Worm (Caenorhabditis elegans) whole organism, young adult: ENCODE data around the gene ndab-2.

Experiments
- B0019.2 ChIP-seq: fragments of 200-800 bp; sonication (Bioruptor generic); conservative IDR thresholded peaks from 2 replicates; pipeline ENCODE4 v1.3.6; 2022; ENCODE audit warnings: missing genetic modification reagents, missing genetic modification characterization, missing compliant biosample characterization
- B0035.1 ChIP-seq: sonication (generic microtip); optimal IDR thresholded peaks from 2 replicates; lab custom pipeline; 2016; ENCODE audit warnings: missing genetic modification characterization, mild to moderate bottlenecking, missing compliant biosample characterization, missing genotype, missing genetic modification reagents
- C17E4.6 ChIP-seq: fragments of 200-800 bp; sonication (Bioruptor generic); IDR thresholded peaks from 2 replicates; pipeline ENCODE4 v1.3.6; 2022; ENCODE audit warnings: missing genetic modification reagents, missing genetic modification characterization, missing compliant biosample characterization
- F22D6.2 ChIP-seq: sonication (generic microtip); optimal IDR thresholded peaks from 2 replicates; lab custom pipeline; 2016; ENCODE audit warnings: mild to moderate bottlenecking, missing genetic modification characterization, missing compliant biosample characterization
- F49E8.2 ChIP-seq: sonication (generic microtip); optimal IDR thresholded peaks from 3 replicates; lab custom pipeline; 2017; ENCODE audit warnings: missing genetic modification characterization, mild to moderate bottlenecking, missing compliant biosample characterization, antibody characterized with exemption, moderate library complexity; ENCODE audit not compliant: insufficient read depth
- F52B5.7 ChIP-seq: sonication (generic microtip); optimal IDR thresholded peaks from 2 replicates; lab custom pipeline; 2016; ENCODE audit warnings: mild to moderate bottlenecking, missing genetic modification characterization, missing compliant biosample characterization
- K11D2.4 ChIP-seq: fragments of 200-800 bp; sonication (Bioruptor generic); IDR thresholded peaks from 2 replicates; pipeline ENCODE4 v1.3.6; 2022; ENCODE audit warnings: missing genetic modification reagents, missing genetic modification characterization, missing compliant biosample characterization
- Y56A3A.18 ChIP-seq: fragments of 200-800 bp; sonication (Bioruptor generic); IDR thresholded peaks from 2 replicates; pipeline ENCODE4 v1.3.6; 2022; ENCODE audit warnings: missing genetic modification reagents, missing genetic modification characterization, missing compliant biosample characterization
- akir-1 ChIP-seq: fragments of 200-800 bp; sonication (Bioruptor generic); optimal IDR thresholded peaks from 2 replicates; lab custom pipeline; 2018; ENCODE audit warnings: mild to moderate bottlenecking, missing genetic modification characterization, moderate library complexity, missing compliant biosample characterization
- aptf-2 ChIP-seq: fragments of 200-800 bp; sonication (Bioruptor generic); conservative IDR thresholded peaks from 2 replicates; pipeline ENCODE4 v1.3.6; 2022; ENCODE audit warnings: missing genetic modification reagents, missing genetic modification characterization, missing compliant biosample characterization
- athp-1 ChIP-seq: sonication (generic microtip); optimal IDR thresholded peaks from 2 replicates; lab custom pipeline; 2017; ENCODE audit warnings: mild to moderate bottlenecking, missing genetic modification characterization, missing compliant biosample characterization
- attf-3 ChIP-seq: fragments of 200-800 bp; sonication (Bioruptor generic); conservative IDR thresholded peaks from 2 replicates; pipeline ENCODE4 v1.3.6; 2022; ENCODE audit warnings: missing genetic modification reagents, missing genetic modification characterization, missing compliant biosample characterization
- attf-6 ChIP-seq: fragments of 200-800 bp; sonication (Bioruptor generic); IDR thresholded peaks from 2 replicates; pipeline ENCODE4 v1.3.6; 2022; ENCODE audit warnings: missing genetic modification reagents, missing genetic modification characterization, missing compliant biosample characterization
- cebp-2 ChIP-seq: fragments of 200-800 bp; sonication (Bioruptor generic); IDR thresholded peaks from 2 replicates; pipeline ENCODE4 v1.3.6; 2022; ENCODE audit warnings: missing genetic modification characterization, missing compliant biosample characterization
- ceh-100 ChIP-seq: fragments of 200-800 bp; sonication (Bioruptor generic); IDR thresholded peaks from 2 replicates; pipeline ENCODE4 v1.3.6; 2022; ENCODE audit warnings: missing genetic modification reagents, missing genetic modification characterization, missing compliant biosample characterization
- ceh-91 ChIP-seq: fragments of 200-800 bp; sonication (Bioruptor generic); IDR thresholded peaks from 2 replicates; pipeline ENCODE4 v1.3.6; 2022; ENCODE audit warnings: missing genetic modification reagents, missing genetic modification characterization, missing compliant biosample characterization
- chd-7 ChIP-seq: sonication (generic microtip); optimal IDR thresholded peaks from 2 replicates; lab custom pipeline; 2016; ENCODE audit warnings: mild to moderate bottlenecking, missing genetic modification characterization, moderate library complexity, missing compliant biosample characterization
- die-1 ChIP-seq: sonication (generic microtip); optimal IDR thresholded peaks from 2 replicates; lab custom pipeline; 2016; ENCODE audit warnings: missing genotype, mild to moderate bottlenecking, missing genetic modification characterization, missing compliant biosample characterization
- egl-44 ChIP-seq: fragments of 200-800 bp; sonication (Bioruptor generic); IDR thresholded peaks from 2 replicates; pipeline ENCODE4 v1.3.6; 2022; ENCODE audit warnings: missing genetic modification reagents, missing genetic modification characterization, missing compliant biosample characterization
- ets-4 ChIP-seq: fragments of 200-800 bp; sonication (Bioruptor generic); optimal IDR thresholded peaks from 2 replicates; lab custom pipeline; 2018; ENCODE audit warnings: mild to moderate bottlenecking, missing genetic modification characterization, missing compliant biosample characterization
- him-1 ChIP-seq: sonication (generic microtip); optimal IDR thresholded peaks from 2 replicates; lab custom pipeline; 2016; ENCODE audit warnings: missing genotype, missing genetic modification reagents, missing genetic modification characterization, missing compliant biosample characterization
- hlh-12 ChIP-seq: sonication (generic microtip); optimal IDR thresholded peaks from 2 replicates; lab custom pipeline; 2016; ENCODE audit warnings: missing genetic modification characterization, missing compliant biosample characterization
- hmg-1.2 ChIP-seq: fragments of 200-800 bp; sonication (Bioruptor generic); IDR thresholded peaks from 2 replicates; pipeline ENCODE4 v1.3.6; 2022; ENCODE audit warnings: missing genetic modification reagents, missing genetic modification characterization, missing compliant biosample characterization
- hrde-1 ChIP-seq: sonication (generic microtip); optimal IDR thresholded peaks from 2 replicates; lab custom pipeline; 2016; ENCODE audit warnings: missing genetic modification characterization, mild to moderate bottlenecking, missing compliant biosample characterization, moderate library complexity, missing genotype, missing genetic modification reagents, borderline replicate concordance
- lin-35 ChIP-seq, 3 experiments: fragments of 150-350 bp in 2 of 3; sonication (generic microtip) in 1 of 3; optimal IDR thresholded peaks; 2 replicates each; lab custom pipeline; 2014 to 2018; ENCODE audit warnings: missing biosample characterization in 3 of 3, missing genetic modification characterization in 3 of 3, missing genetic modification reagents in 3 of 3
- lin-54 ChIP-seq: fragments of 200-800 bp; sonication (Bioruptor generic); optimal IDR thresholded peaks from 2 replicates; lab custom pipeline; 2018; ENCODE audit warnings: mild to moderate bottlenecking, missing genetic modification characterization, missing compliant biosample characterization
- lir-1 ChIP-seq: fragments of 200-800 bp; sonication (Bioruptor generic); conservative IDR thresholded peaks from 2 replicates; pipeline ENCODE4 v1.3.6; 2022; ENCODE audit warnings: missing genetic modification reagents, missing genetic modification characterization, missing compliant biosample characterization
- lsy-27 ChIP-seq: sonication (generic microtip); optimal IDR thresholded peaks from 2 replicates; lab custom pipeline; 2017; ENCODE audit warnings: missing genetic modification characterization, mild to moderate bottlenecking, missing compliant biosample characterization, antibody characterized with exemption, missing genotype, borderline replicate concordance; ENCODE audit not compliant: insufficient read depth
- mel-28 ChIP-seq: sonication (generic microtip); optimal IDR thresholded peaks from 2 replicates; lab custom pipeline; 2016; ENCODE audit warnings: borderline replicate concordance, mild to moderate bottlenecking, missing genetic modification characterization, missing compliant biosample characterization
- mxl-1 ChIP-seq: sonication (generic microtip); optimal IDR thresholded peaks from 2 replicates; lab custom pipeline; 2016; ENCODE audit warnings: missing genetic modification characterization, missing compliant biosample characterization
- nfya-1 ChIP-seq: sonication (generic microtip); optimal IDR thresholded peaks from 2 replicates; lab custom pipeline; 2017; ENCODE audit warnings: antibody characterized with exemption, missing compliant biosample characterization, missing genetic modification characterization, borderline replicate concordance; ENCODE audit not compliant: insufficient read depth
- nfyb-1 ChIP-seq: fragments of 200-800 bp; sonication (Bioruptor generic); IDR thresholded peaks from 2 replicates; pipeline ENCODE4 v1.3.6; 2022; ENCODE audit warnings: missing genetic modification reagents, missing genetic modification characterization, missing compliant biosample characterization
- nhr-179 ChIP-seq: sonication (generic microtip); optimal IDR thresholded peaks from 2 replicates; lab custom pipeline; 2016; ENCODE audit warnings: mild to moderate bottlenecking, missing genetic modification characterization, missing compliant biosample characterization
- nhr-27 ChIP-seq: fragments of 200-800 bp; sonication (Bioruptor generic); optimal IDR thresholded peaks from 2 replicates; lab custom pipeline; 2018; ENCODE audit warnings: mild to moderate bottlenecking, missing genetic modification characterization, moderate library complexity, missing compliant biosample characterization
- rcor-1 ChIP-seq: fragments of 200-800 bp; sonication (Bioruptor generic); IDR thresholded peaks from 2 replicates; pipeline ENCODE4 v1.3.6; 2022; ENCODE audit warnings: missing genetic modification reagents, missing genetic modification characterization, missing compliant biosample characterization
- repo-1 ChIP-seq: sonication (generic microtip); optimal IDR thresholded peaks from 2 replicates; lab custom pipeline; 2017; ENCODE audit warnings: mild to moderate bottlenecking, missing genetic modification characterization, missing compliant biosample characterization
- sea-2 ChIP-seq: fragments of 200-800 bp; sonication (Bioruptor generic); IDR thresholded peaks from 2 replicates; pipeline ENCODE4 v1.3.6; 2022; ENCODE audit warnings: missing genetic modification characterization, missing compliant biosample characterization
- snpc-1.1 ChIP-seq: sonication (generic microtip); optimal IDR thresholded peaks from 2 replicates; lab custom pipeline; 2017; ENCODE audit warnings: missing genetic modification characterization, mild to moderate bottlenecking, missing compliant biosample characterization, antibody characterized with exemption, moderate library complexity, missing genotype, missing genetic modification reagents; ENCODE audit not compliant: insufficient read depth
- sptf-2 ChIP-seq: fragments of 200-800 bp; sonication (Bioruptor generic); optimal IDR thresholded peaks from 2 replicates; lab custom pipeline; 2018; ENCODE audit warnings: mild to moderate bottlenecking, missing genetic modification characterization, missing compliant biosample characterization
- unc-62 ChIP-seq: fragments of 150-350 bp; optimal IDR thresholded peaks from 2 replicates; lab custom pipeline; 2014; ENCODE audit warnings: missing biosample characterization, missing genetic modification reagents, missing genetic modification characterization
- zim-3 ChIP-seq: sonication (generic microtip); optimal IDR thresholded peaks from 2 replicates; lab custom pipeline; 2017; ENCODE audit warnings: mild to moderate bottlenecking, missing genetic modification characterization, moderate library complexity, missing compliant biosample characterization
- ztf-26 ChIP-seq: sonication (generic microtip); optimal IDR thresholded peaks from 2 replicates; lab custom pipeline; 2017; ENCODE audit warnings: missing genetic modification characterization, missing compliant biosample characterization
- ztf-28 ChIP-seq: fragments of 200-800 bp; sonication (Bioruptor generic); IDR thresholded peaks from 2 replicates; pipeline ENCODE4 v1.3.6; 2022; ENCODE audit warnings: missing genetic modification reagents, missing genetic modification characterization, missing compliant biosample characterization

Gene ndab-2

DNA sequence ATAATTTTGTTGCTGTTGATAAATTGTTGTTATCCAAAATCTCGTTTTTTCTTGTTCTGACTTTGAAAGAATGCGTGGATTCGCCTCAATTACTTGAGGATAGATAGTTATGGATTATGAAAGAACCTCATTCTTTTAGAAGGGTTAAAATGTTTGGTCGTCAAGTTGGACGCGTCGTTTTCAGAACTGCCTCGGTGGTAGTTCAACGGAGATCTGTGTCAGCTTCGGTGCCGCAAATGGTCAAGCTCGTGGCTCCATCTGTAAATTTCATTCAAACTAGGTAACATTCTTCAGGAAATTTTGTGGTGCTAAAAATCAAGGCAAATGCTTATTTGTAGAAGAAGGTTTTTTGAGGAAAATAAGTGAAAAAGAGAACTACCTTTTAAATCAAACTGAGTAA lies at the start of gene ndab-2 (continued):
- TF ChIP-seq ztf-26 (no peak), die-1 (tag; lab: Kevin White, UChicago) (no peak), lin-35 (GFP tag; optimal IDR thresholded peaks at IDR 0.05; lab: Kevin White, UChicago) (no peak), athp-1 (peak; percentile 38), hrde-1 (tag; lab: Kevin White, UChicago) (peak; percentile 71), ceh-100 (GFP tag; lab: Robert Waterston, UW) (peak; percentile 59; the same call in 1 of the 2 replicates), B0035.1 (tag; lab: Kevin White, UChicago) (no peak), repo-1 (peak; percentile 52), nhr-179 (tag; lab: Kevin White, UChicago) (no peak), aptf-2 (GFP tag; lab: Robert Waterston, UW) (no peak), F22D6.2 (tag; lab: Kevin White, UChicago) (no peak), zim-3 (tag; lab: Kevin White, UChicago) (no peak), hlh-12 (tag; lab: Kevin White, UChicago) (no peak), egl-44 (GFP tag; lab: Robert Waterston, UW) (peak; percentile 41; the same call in 1 of the 2 replicates), snpc-1.1 (tag; lab: Kevin White, UChicago) (no peak), ztf-28 (GFP tag; lab: Robert Waterston, UW) (no peak), mel-28 (no peak), K11D2.4 (GFP tag; lab: Robert Waterston, UW) (no peak), mxl-1 (no peak), nfyb-1 (0 out of 2 replicates have a peak, but pooled peaks have one; percentile 43), attf-6 (GFP tag; lab: Robert Waterston, UW) (peak; percentile 79), sea-2 (no peak), Y56A3A.18 (peak; percentile 75), ets-4 (no peak), nfya-1 (tag; lab: Kevin White, UChicago) (no peak), C17E4.6 (GFP tag; lab: Robert Waterston, UW) (no peak), cebp-2 (no peak), akir-1 (GFP tag; lab: Kevin White, UChicago) (no peak), sptf-2 (GFP tag; lab: Kevin White, UChicago) (no peak)
- TF ChIP-seq, all 124 proteins: peak for 36

DNA sequence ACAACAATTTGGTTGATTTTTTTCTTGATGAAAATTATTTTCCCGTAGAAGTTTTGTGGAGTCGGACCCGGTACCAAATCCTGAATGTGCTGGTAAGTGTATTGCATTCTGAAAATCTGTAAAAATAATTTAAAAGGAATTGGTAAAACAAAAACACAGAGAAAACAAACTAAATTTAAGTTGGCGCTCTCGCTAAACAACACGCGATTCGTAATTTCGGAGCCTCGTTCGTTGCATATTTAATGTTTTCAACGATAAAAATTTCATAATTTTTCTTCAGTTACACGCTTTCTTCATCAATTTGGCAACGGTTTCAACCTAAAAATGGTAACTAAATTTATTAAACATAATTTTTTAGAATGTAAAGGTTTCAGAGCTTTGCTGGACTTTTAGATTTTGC lies 47.0 kb upstream of the ndab-2 start, which contains the start of the genes pot-1 and ggtb-1:
Gene pot-1, minus strand, starts transcription at position 120 of the 400 bp plus-strand sequence.
Gene ggtb-1, plus strand, starts transcription at position 208 of the 400 bp plus-strand sequence.
- TF ChIP-seq attf-3 (GFP tag; lab: Robert Waterston, UW) (peak; percentile 91), lin-54 (peak; percentile 14), ceh-91 (GFP tag; lab: Robert Waterston, UW) (no peak)

DNA sequence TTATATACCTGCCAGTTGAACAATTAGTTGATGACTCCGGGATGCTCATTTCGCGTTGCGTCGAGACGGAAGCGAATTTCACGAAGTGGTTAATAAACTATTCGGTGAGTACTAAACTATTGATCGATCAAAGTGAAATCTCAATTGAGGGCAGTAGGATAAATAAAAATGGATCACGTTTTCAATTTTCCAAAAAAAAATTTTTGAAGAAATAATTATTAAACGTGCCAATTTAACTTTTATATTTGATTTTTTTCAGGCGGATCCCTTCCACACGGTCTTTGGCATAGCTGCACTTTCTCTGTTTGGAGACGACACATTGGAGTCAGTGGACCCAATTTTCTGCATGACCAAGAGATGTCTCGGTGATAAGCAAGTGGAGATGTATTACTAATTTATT lies 44.5 kb upstream of the ndab-2 start, which contains the start of gene B0280.17:
Gene B0280.17, minus strand, starts transcription at position 101 of the 400 bp plus-strand sequence.
- TF ChIP-seq F49E8.2 (tag; lab: Kevin White, UChicago) (no peak), B0035.1 (tag; lab: Kevin White, UChicago) (no peak), hmg-1.2 (no peak), rcor-1 (GFP tag; lab: Robert Waterston, UW) (no peak), nhr-27 (tag; lab: Kevin White, UChicago) (no peak), chd-7 (tag; lab: Kevin White, UChicago) (no peak), zim-3 (tag; lab: Kevin White, UChicago) (no peak), him-1 (no peak), unc-62 (GFP tag; lab: Kevin White, UChicago) (no peak), nfya-1 (tag; lab: Kevin White, UChicago) (no peak), F52B5.7 (tag; lab: Kevin White, UChicago) (no peak), B0019.2 (GFP tag; lab: Robert Waterston, UW) (no peak), lir-1 (GFP tag; lab: Robert Waterston, UW) (no peak), lsy-27 (no peak)
